Worm (Caenorhabditis elegans) whole organism, L1 larva: ENCODE measurements around the gene F28F8.7.

Experiments used
- F16B12.6 ChIP-seq: fragments of 150-350 bp; optimal IDR thresholded peaks from 2 replicates; lab custom pipeline; 2014; ENCODE audit warnings: missing biosample characterization, missing genetic modification characterization
- Y116A8C.19 ChIP-seq: sonication (generic microtip); optimal IDR thresholded peaks from 2 replicates; lab custom pipeline; 2016; ENCODE audit warnings: missing compliant biosample characterization, missing genetic modification characterization, borderline replicate concordance
- aha-1 ChIP-seq: fragments of 150-350 bp; optimal IDR thresholded peaks from 2 replicates; lab custom pipeline; 2014; ENCODE audit warnings: missing biosample characterization, missing genetic modification characterization
- alr-1 ChIP-seq: fragments of 200-800 bp; sonication (Bioruptor generic); optimal IDR thresholded peaks from 2 replicates; lab custom pipeline; 2018; ENCODE audit warnings: borderline replicate concordance, mild to moderate bottlenecking, missing genetic modification characterization, missing compliant biosample characterization
- aly-2 ChIP-seq: fragments of 150-350 bp; optimal IDR thresholded peaks from 2 replicates; lab custom pipeline; 2014; ENCODE audit warnings: missing biosample characterization, missing genetic modification characterization
- ceh-63 ChIP-seq: fragments of 200-800 bp; sonication (Bioruptor generic); optimal IDR thresholded peaks from 2 replicates; lab custom pipeline; 2018; ENCODE audit warnings: mild to moderate bottlenecking, missing genetic modification characterization, missing compliant biosample characterization
- ceh-8 ChIP-seq: fragments of 200-800 bp; sonication (Bioruptor generic); optimal IDR thresholded peaks from 2 replicates; lab custom pipeline; 2018; ENCODE audit warnings: mild to moderate bottlenecking, missing genetic modification characterization, moderate library complexity, missing compliant biosample characterization
- ceh-82 ChIP-seq, 3 experiments: fragments of 150-350 bp in 1 of 3; sonication (generic microtip) in 2 of 3; optimal IDR thresholded peaks; 2 replicates each; lab custom pipeline; 2014 to 2017; ENCODE audit warnings: missing biosample characterization in 3 of 3, missing genetic modification characterization in 3 of 3
- ces-1 ChIP-seq: fragments of 150-350 bp; optimal IDR thresholded peaks from 2 replicates; lab custom pipeline; 2014; ENCODE audit warnings: missing biosample characterization, missing genetic modification reagents, missing genetic modification characterization
- dpl-1 ChIP-seq, 3 experiments: fragments of 150-350 bp in 2 of 3; sonication (generic microtip) in 1 of 3; optimal IDR thresholded peaks; 2 replicates each; lab custom pipeline; 2014 to 2017; ENCODE audit warnings: missing biosample characterization in 3 of 3, missing genetic modification characterization in 3 of 3, missing genetic modification reagents in 3 of 3
- efl-3 ChIP-seq: fragments of 200-800 bp; sonication (Bioruptor generic); optimal IDR thresholded peaks from 2 replicates; lab custom pipeline; 2018; ENCODE audit warnings: mild to moderate bottlenecking, missing genetic modification characterization, missing compliant biosample characterization
- egl-13 ChIP-seq: sonication (generic microtip); optimal IDR thresholded peaks from 2 replicates; lab custom pipeline; 2016; ENCODE audit warnings: missing genotype, missing genetic modification reagents, missing genetic modification characterization, missing compliant biosample characterization
- egl-27 ChIP-seq, 2 experiments: fragments of 150-350 bp in 1 of 2; sonication (generic microtip); optimal IDR thresholded peaks; 3 replicates each; lab custom pipeline; 2017 to 2018; ENCODE audit warnings: missing biosample characterization in 2 of 2, missing genetic modification characterization in 2 of 2, missing genetic modification reagents in 2 of 2
- ets-5 ChIP-seq: fragments of 200-800 bp; sonication (Bioruptor generic); IDR thresholded peaks from 2 replicates; pipeline ENCODE4 v1.3.6; 2022; ENCODE audit warnings: missing genetic modification characterization, missing compliant biosample characterization
- fkh-10 ChIP-seq: sonication (generic microtip); optimal IDR thresholded peaks from 2 replicates; lab custom pipeline; 2017; ENCODE audit warnings: missing biosample characterization, missing genetic modification reagents, missing genetic modification characterization
- fkh-4 ChIP-seq: sonication (generic microtip); optimal IDR thresholded peaks from 2 replicates; lab custom pipeline; 2016; ENCODE audit warnings: missing compliant biosample characterization, missing genetic modification characterization, borderline replicate concordance
- fkh-8 ChIP-seq: sonication (generic microtip); optimal IDR thresholded peaks from 2 replicates; lab custom pipeline; 2016; ENCODE audit warnings: mild to moderate bottlenecking, missing genetic modification characterization, missing compliant biosample characterization
- fos-1 ChIP-seq: fragments of 150-350 bp; optimal IDR thresholded peaks from 2 replicates; lab custom pipeline; 2014; ENCODE audit warnings: missing biosample characterization, missing genetic modification characterization
- grh-1 ChIP-seq: fragments of 200-800 bp; sonication (Bioruptor generic); IDR thresholded peaks from 2 replicates; pipeline ENCODE4 v1.3.6; 2022; ENCODE audit warnings: missing genetic modification reagents, missing genetic modification characterization, missing compliant biosample characterization
- hlh-4 ChIP-seq: sonication (generic microtip); optimal IDR thresholded peaks from 2 replicates; lab custom pipeline; 2016; ENCODE audit warnings: mild to moderate bottlenecking, missing genetic modification characterization, missing compliant biosample characterization
- isw-1 ChIP-seq: fragments of 200-800 bp; sonication (Bioruptor generic); IDR thresholded peaks from 2 replicates; pipeline ENCODE4 v1.3.6; 2022; ENCODE audit warnings: missing genetic modification characterization, missing compliant biosample characterization
- lin-14 ChIP-seq: fragments of 200-800 bp; sonication (Bioruptor generic); optimal IDR thresholded peaks from 2 replicates; lab custom pipeline; 2018; ENCODE audit warnings: mild to moderate bottlenecking, missing genetic modification characterization, moderate library complexity, missing compliant biosample characterization
- mab-9 ChIP-seq: fragments of 200-800 bp; sonication (Bioruptor generic); IDR thresholded peaks from 2 replicates; pipeline ENCODE4 v1.3.6; 2022; ENCODE audit warnings: missing genetic modification reagents, missing genetic modification characterization, missing compliant biosample characterization
- nhr-12 ChIP-seq: sonication (generic microtip); optimal IDR thresholded peaks from 2 replicates; lab custom pipeline; 2017; ENCODE audit warnings: missing biosample characterization, missing genetic modification characterization
- nhr-237 ChIP-seq: fragments of 150-350 bp; optimal IDR thresholded peaks from 2 replicates; lab custom pipeline; 2014; ENCODE audit warnings: missing biosample characterization, missing genetic modification characterization
- nhr-28 ChIP-seq: fragments of 150-350 bp; optimal IDR thresholded peaks from 2 replicates; lab custom pipeline; 2014; ENCODE audit warnings: missing biosample characterization, missing genetic modification characterization
- nhr-47 ChIP-seq: sonication (generic microtip); optimal IDR thresholded peaks from 2 replicates; lab custom pipeline; 2016; ENCODE audit warnings: mild to moderate bottlenecking, missing genetic modification characterization, moderate library complexity, missing compliant biosample characterization
- nhr-71 ChIP-seq: sonication (generic microtip); optimal IDR thresholded peaks from 2 replicates; lab custom pipeline; 2016; ENCODE audit warnings: mild to moderate bottlenecking, missing genetic modification characterization, moderate library complexity, missing compliant biosample characterization
- nhr-77 ChIP-seq: fragments of 150-350 bp; optimal IDR thresholded peaks from 2 replicates; lab custom pipeline; 2014; ENCODE audit warnings: missing biosample characterization, missing genetic modification characterization
- nhr-84 ChIP-seq: sonication (generic microtip); optimal IDR thresholded peaks from 2 replicates; lab custom pipeline; 2017; ENCODE audit warnings: missing biosample characterization, missing genetic modification characterization
- nhr-90 ChIP-seq: sonication (generic microtip); optimal IDR thresholded peaks from 2 replicates; lab custom pipeline; 2016; ENCODE audit warnings: mild to moderate bottlenecking, missing genetic modification characterization, missing compliant biosample characterization; ENCODE audit not compliant: poor library complexity
- pax-3 ChIP-seq: fragments of 200-800 bp; sonication (Bioruptor generic); optimal IDR thresholded peaks from 2 replicates; lab custom pipeline; 2018; ENCODE audit warnings: mild to moderate bottlenecking, missing genetic modification characterization, moderate library complexity, missing compliant biosample characterization
- rnt-1 ChIP-seq: sonication (generic microtip); optimal IDR thresholded peaks from 2 replicates; lab custom pipeline; 2016; ENCODE audit warnings: mild to moderate bottlenecking, missing genetic modification characterization, moderate library complexity, missing compliant biosample characterization
- skn-1 ChIP-seq: fragments of 150-350 bp; optimal IDR thresholded peaks from 2 replicates; lab custom pipeline; 2014; ENCODE audit warnings: missing biosample characterization, missing genetic modification characterization
- snpc-4 ChIP-seq: fragments of 150-350 bp; optimal IDR thresholded peaks from 2 replicates; lab custom pipeline; 2014; ENCODE audit warnings: missing biosample characterization, missing genetic modification characterization
- snu-23 ChIP-seq: sonication (generic microtip); optimal IDR thresholded peaks from 2 replicates; lab custom pipeline; 2016; ENCODE audit warnings: missing genetic modification characterization, missing compliant biosample characterization
- sptf-1 ChIP-seq: fragments of 150-350 bp; optimal IDR thresholded peaks from 2 replicates; lab custom pipeline; 2014; ENCODE audit warnings: missing biosample characterization, missing genetic modification characterization
- swsn-7 ChIP-seq: sonication (generic microtip); optimal IDR thresholded peaks from 2 replicates; lab custom pipeline; 2016; ENCODE audit warnings: missing genetic modification characterization, missing compliant biosample characterization
- tbx-2 ChIP-seq: sonication (generic microtip); optimal IDR thresholded peaks from 2 replicates; lab custom pipeline; 2016; ENCODE audit warnings: missing genetic modification characterization, missing compliant biosample characterization
- tlp-1 ChIP-seq: fragments of 150-350 bp; optimal IDR thresholded peaks from 2 replicates; lab custom pipeline; 2014; ENCODE audit warnings: missing biosample characterization, missing genetic modification characterization
- unc-30 ChIP-seq: sonication (generic microtip); optimal IDR thresholded peaks from 2 replicates; lab custom pipeline; 2017; ENCODE audit warnings: missing biosample characterization, missing genetic modification characterization
- unc-62 ChIP-seq: fragments of 150-350 bp; optimal IDR thresholded peaks from 2 replicates; lab custom pipeline; 2014; ENCODE audit warnings: missing biosample characterization, missing genetic modification reagents, missing genetic modification characterization
- vab-15 ChIP-seq: sonication (generic microtip); optimal IDR thresholded peaks from 2 replicates; lab custom pipeline; 2017; ENCODE audit warnings: missing genotype, mild to moderate bottlenecking, missing genetic modification characterization, missing compliant biosample characterization
- xbp-1 ChIP-seq: sonication (generic microtip); optimal IDR thresholded peaks from 2 replicates; lab custom pipeline; 2016; ENCODE audit warnings: missing genetic modification characterization, missing compliant biosample characterization
- ztf-11 ChIP-seq, 2 experiments: sonication (generic microtip); optimal IDR thresholded peaks; 2 replicates each; lab custom pipeline; 2016 to 2017; ENCODE audit warnings: missing genetic modification characterization in 2 of 2, missing biosample characterization in 1 of 2, missing compliant biosample characterization in 1 of 2
- ztf-4 ChIP-seq: fragments of 150-350 bp; optimal IDR thresholded peaks from 2 replicates; lab custom pipeline; 2014; ENCODE audit warnings: missing biosample characterization, missing genetic modification characterization

F28F8.7 gene

DNA sequence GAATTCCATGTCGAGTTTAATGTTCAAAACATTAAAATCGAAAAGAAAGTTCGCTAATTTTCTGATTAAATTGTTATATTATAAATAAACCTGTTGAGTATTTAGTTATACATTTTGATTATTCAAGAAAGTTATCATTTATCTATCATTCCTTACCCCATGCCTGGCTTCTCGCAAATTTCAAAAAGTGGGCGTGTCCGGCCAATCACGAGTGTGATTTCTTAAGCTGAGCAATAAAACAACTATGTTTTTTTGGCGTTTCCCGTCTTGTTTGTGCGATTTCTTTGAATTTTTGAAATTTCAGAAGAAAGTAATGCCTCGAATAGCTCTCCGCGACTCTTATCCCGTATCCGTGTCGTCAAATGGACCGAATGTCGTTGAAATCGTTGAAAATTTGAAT lies 17.8 kb downstream of the F28F8.7 start, which contains the start of gene fbxa-94:
Gene fbxa-94, plus strand, starts transcription at position 301 of the 400 bp plus-strand sequence.
- TF ChIP-seq ces-1 (GFP tag; lab: Kevin White, UChicago) (no peak), nhr-12 (tag; lab: Kevin White, UChicago) (no peak), nhr-90 (no peak), grh-1 (GFP tag; lab: Robert Waterston, UW) (no peak), efl-3 (GFP tag; lab: Kevin White, UChicago) (no peak), fkh-10 (GFP tag; lab: Kevin White, UChicago) (no peak), fos-1 (tag; lab: Kevin White, UChicago) (no peak), nhr-47 (tag; lab: Kevin White, UChicago) (no peak), nhr-237 (tag; lab: Kevin White, UChicago) (no peak), skn-1 (no peak), F16B12.6 (tag; lab: Kevin White, UChicago) (no peak)

DNA sequence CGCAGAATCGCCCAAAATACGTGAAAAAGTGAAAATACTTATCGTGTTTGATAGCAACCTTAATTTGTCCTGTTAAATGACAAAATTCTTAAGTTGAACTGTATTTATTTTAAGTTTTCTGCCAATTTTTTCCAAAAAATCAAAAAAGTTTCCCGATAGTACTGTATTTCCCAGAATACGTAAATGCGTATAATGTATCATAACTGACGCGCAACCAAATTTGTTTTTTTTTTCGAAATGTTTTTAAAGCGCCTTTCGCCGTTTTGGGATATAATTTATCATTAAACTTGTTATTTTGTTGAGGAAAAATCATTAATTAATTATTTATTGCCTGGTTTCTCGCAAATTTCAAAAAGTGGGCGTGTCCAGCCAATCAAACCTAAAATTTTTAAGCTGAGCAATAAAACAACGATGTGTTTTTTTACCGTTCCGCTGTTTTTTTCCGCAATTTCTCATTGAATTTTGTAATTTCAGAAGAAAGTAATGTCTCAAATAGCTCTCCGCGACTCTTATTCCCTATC lies 19.4 kb downstream of the F28F8.7 start, which contains the start of gene fbxa-95:
Gene fbxa-95, plus strand, starts transcription at position 471 of the 521 bp plus-strand sequence.
- TF ChIP-seq nhr-77 = no peak
- TF ChIP-seq Y116A8C.19 (tag; lab: Kevin White, UChicago) = no peak
- TF ChIP-seq tbx-2 = no peak
- no peak for TF ChIP-seq mab-9
- TF ChIP-seq isw-1 = no peak
- TF ChIP-seq nhr-84 (tag; lab: Kevin White, UChicago) = no peak
- TF ChIP-seq hlh-4 (tag; lab: Kevin White, UChicago) = no peak

DNA sequence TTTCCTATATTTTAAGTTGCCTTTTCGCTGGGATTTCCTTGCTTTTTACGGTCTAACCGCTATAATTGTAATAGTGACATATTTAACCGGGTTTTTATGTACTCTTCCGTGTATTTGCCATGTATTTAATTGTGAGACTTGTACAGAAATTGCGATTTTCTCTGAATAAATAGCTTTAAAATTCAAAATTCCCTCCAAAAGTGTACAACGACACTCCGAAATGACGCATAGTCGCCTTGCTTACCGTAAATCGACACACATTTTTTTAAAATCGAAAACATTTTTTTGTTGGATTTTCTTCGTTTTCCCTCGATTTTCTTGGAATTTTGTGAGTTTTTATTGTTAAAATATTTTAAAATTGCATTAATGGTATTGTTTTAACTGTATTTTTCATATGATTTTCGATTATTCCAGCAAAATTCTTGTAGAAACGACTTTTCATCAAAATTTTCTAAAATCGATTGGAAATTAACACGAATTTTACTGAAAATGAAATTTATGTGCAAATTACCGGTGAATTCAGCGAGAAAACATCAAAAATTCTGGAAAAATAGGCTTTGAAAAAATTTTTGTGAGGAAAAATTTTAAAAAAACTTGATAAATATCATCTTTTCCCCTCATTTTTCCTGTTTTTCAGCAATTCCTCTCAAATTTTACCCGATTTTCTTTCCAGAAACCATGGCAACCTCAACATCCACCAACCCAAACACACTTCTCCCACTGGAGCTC lies 20.6 kb downstream of the F28F8.7 start, which contains the start of gene lsm-5:
Gene lsm-5, plus strand, starts transcription at position 679 of the 729 bp plus-strand sequence.
- TF ChIP-seq unc-30 (no peak), vab-15 (no peak), fkh-8 (tag; lab: Kevin White, UChicago) (peak; percentile 4), unc-62 (GFP tag; lab: Kevin White, UChicago) (no peak), egl-13 (tag; lab: Kevin White, UChicago) (no peak), ztf-4 (no peak), nhr-90 (peak; percentile 13), ets-5 (GFP tag; lab: Robert Waterston, UW) (no peak), efl-3 (GFP tag; lab: Kevin White, UChicago) (no peak), rnt-1 (tag; lab: Kevin White, UChicago) (peak; percentile 51), isw-1 (peak; percentile 39), tlp-1 (tag; lab: Kevin White, UChicago) (no peak), snpc-4 (peak; percentile 56), swsn-7 (peak; percentile 32), xbp-1 (tag; lab: Kevin White, UChicago) (peak; percentile 48), nhr-12 (tag; lab: Kevin White, UChicago) (no peak), sptf-1 (tag; lab: Kevin White, UChicago) (no peak), nhr-237 (tag; lab: Kevin White, UChicago) (no peak), ztf-11 (tag; optimal IDR thresholded peaks at IDR 0.05; lab: Kevin White, UChicago) (no peak), ceh-8 (GFP tag; lab: Kevin White, UChicago) (no peak), nhr-71 (tag; lab: Kevin White, UChicago) (peak; percentile 64), lin-14 (GFP tag; lab: Kevin White, UChicago) (peak; percentile 63), Y116A8C.19 (tag; lab: Kevin White, UChicago) (no peak), ceh-63 (no peak), nhr-28 (tag; lab: Kevin White, UChicago) (no peak), ceh-82 (tag; optimal IDR thresholded peaks at IDR 0.05; lab: Kevin White, UChicago) (peak in 2 of 3 experiments; percentile 48 to 56), dpl-1 (GFP tag; optimal IDR thresholded peaks at IDR 0.05; lab: Kevin White, UChicago) (peak; percentile 91 to 96 (median 95)), skn-1 (peak; percentile 19), fkh-4 (tag; lab: Kevin White, UChicago) (no peak), aly-2 (tag; lab: Kevin White, UChicago) (peak; percentile 93), egl-27 (tag; optimal IDR thresholded peaks at IDR 0.05; lab: Kevin White, UChicago) (no peak), alr-1 (tag; lab: Kevin White, UChicago) (no peak), snu-23 (GFP tag; lab: Kevin White, UChicago) (peak; percentile 62), pax-3 (tag; lab: Kevin White, UChicago) (no peak), F16B12.6 (tag; lab: Kevin White, UChicago) (peak; percentile 19), aha-1 (tag; lab: Kevin White, UChicago) (no peak)
